Worm (Caenorhabditis elegans): ENCODE results near the gene F22B7.1.

DNA sequence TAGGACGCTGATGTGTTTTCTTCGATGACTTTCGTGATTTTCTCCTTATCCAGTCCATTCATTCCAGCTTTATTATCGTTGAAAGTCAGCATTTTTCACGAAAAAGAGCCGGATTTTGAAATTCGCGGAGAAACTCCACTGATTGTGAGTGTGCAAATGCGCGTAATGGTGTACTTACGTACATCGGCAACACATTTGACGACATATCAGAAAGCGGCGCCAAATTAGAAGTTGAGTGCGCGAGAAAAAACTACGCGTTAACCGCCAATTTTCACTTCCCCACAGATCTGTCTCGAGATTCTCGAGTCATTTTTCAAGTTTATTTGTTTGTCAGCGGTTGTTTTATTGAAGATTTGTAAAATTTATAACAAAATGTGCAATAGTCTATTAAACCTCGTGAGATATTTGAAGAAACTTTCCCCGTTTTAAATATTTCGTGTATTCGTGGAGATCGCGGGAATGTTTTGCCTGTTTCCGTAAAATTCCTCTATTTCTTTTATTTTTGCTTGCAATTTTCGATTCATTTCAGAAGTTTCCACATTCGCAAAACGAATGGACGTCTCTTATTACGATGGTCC, 36.6 kb upstream of the F22B7.1 start, which contains the start of the genes polk-1 and gpr-1:
- TF ChIP-seq ets-4 (GFP tag; optimal IDR thresholded peaks at IDR 0.05) (no peak), madf-6 (GFP tag; IDR thresholded peaks at IDR 0.05) (peak; percentile 95), unc-62 (GFP tag; optimal IDR thresholded peaks at IDR 0.05) (no peak), lsy-27 (tag; optimal IDR thresholded peaks at IDR 0.05; ENCODE audit: borderline replicate concordance, insufficient read depth) (no peak), F37B4.10 (GFP tag; IDR thresholded peaks at IDR 0.05) (no peak)

Data from whole organism, young adult.